Worm (Caenorhabditis elegans) whole organism, L3 larva: ENCODE results near the gene F45F2.9.

Source experiments
- ceh-9 ChIP-seq: sonication (generic microtip); optimal IDR thresholded peaks from 2 replicates; lab custom pipeline; 2018; ENCODE audit warnings: missing biosample characterization, missing genetic modification characterization
- jun-1 ChIP-seq: fragments of 150-350 bp; optimal IDR thresholded peaks from 2 replicates; lab custom pipeline; 2014; ENCODE audit warnings: missing biosample characterization, missing genetic modification reagents, missing genetic modification characterization
- lsy-12 ChIP-seq: sonication (generic microtip); optimal IDR thresholded peaks from 2 replicates; lab custom pipeline; 2016; ENCODE audit warnings: mild to moderate bottlenecking, missing genetic modification characterization, missing compliant biosample characterization
- nfya-1 ChIP-seq: sonication (generic microtip); optimal IDR thresholded peaks from 2 replicates; lab custom pipeline; 2017; ENCODE audit warnings: missing genetic modification characterization, mild to moderate bottlenecking, missing compliant biosample characterization, antibody characterized with exemption, moderate library complexity; ENCODE audit not compliant: insufficient read depth
- nhr-237 ChIP-seq: fragments of 150-350 bp; optimal IDR thresholded peaks from 2 replicates; lab custom pipeline; 2014; ENCODE audit warnings: missing biosample characterization, missing genetic modification characterization
- nhr-77 ChIP-seq: fragments of 150-350 bp; optimal IDR thresholded peaks from 2 replicates; lab custom pipeline; 2014; ENCODE audit warnings: missing biosample characterization, missing genetic modification characterization
- skn-1 ChIP-seq: fragments of 150-350 bp; optimal IDR thresholded peaks from 2 replicates; lab custom pipeline; 2014; ENCODE audit warnings: missing biosample characterization, missing genetic modification characterization

- TF ChIP-seq nhr-237 (tag; lab: Kevin White, UChicago): no peak
- TF ChIP-seq nfya-1 (tag; lab: Kevin White, UChicago): no peak
- no peak for TF ChIP-seq nhr-77 (tag; lab: Kevin White, UChicago)
- TF ChIP-seq skn-1 (tag; lab: Kevin White, UChicago): no peak
- TF ChIP-seq jun-1 (tag; lab: Kevin White, UChicago): no peak
- no peak for TF ChIP-seq lsy-12 (tag; lab: Kevin White, UChicago)
- no peak for TF ChIP-seq ceh-9 (tag; lab: Kevin White, UChicago)
Measured at ce11 chrV:8495965-8496364, 17.3 kb downstream of the F45F2.9 start.
